Worm (Caenorhabditis elegans): ENCODE data around the gene F48A11.4.

F48A11.4 gene

DNA sequence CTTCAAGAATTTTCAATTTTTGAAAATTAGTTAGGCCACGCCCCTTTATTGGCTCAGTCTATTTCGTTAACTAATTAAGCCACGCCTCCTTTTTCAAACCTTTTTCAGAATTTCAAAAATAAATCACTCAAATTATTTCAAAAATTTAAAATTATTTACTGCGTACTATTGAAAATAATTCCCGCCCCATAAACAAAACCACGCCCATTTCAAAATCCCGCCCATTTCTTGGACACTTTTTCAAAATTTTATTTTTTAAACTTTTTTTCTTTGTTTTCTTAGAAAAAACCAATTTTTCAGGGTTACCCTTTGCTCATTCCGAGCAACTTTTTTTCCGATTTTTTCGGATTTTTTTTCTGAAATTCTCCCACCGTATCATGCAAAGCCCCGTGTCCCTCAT, 47.6 kb upstream of the F48A11.4 start, which contains the start of gene B0432.14:
B0432.14 (plus strand) TSS at position 301 of the 400 bp plus-strand sequence.
- no peak for TF ChIP-seq unc-55 (GFP tag; optimal IDR thresholded peaks at IDR 0.05)
- no peak for TF ChIP-seq ceh-16 (tag; optimal IDR thresholded peaks at IDR 0.05)
- TF ChIP-seq crh-2 (tag; optimal IDR thresholded peaks at IDR 0.05), result no peak
- TF ChIP-seq nhr-21 (tag; optimal IDR thresholded peaks at IDR 0.05), result no peak
- no peak for TF ChIP-seq C34F6.9 (tag; optimal IDR thresholded peaks at IDR 0.05)
- TF ChIP-seq unc-39 (tag; optimal IDR thresholded peaks at IDR 0.05), result no peak
- TF ChIP-seq mbf-1 (tag; optimal IDR thresholded peaks at IDR 0.05), result no peak
- no peak for TF ChIP-seq ceh-82 (tag; optimal IDR thresholded peaks at IDR 0.05)
- TF ChIP-seq fos-1 (tag; optimal IDR thresholded peaks at IDR 0.05), result no peak
- TF ChIP-seq elt-3 (tag; optimal IDR thresholded peaks at IDR 0.05), result no peak
- TF ChIP-seq aly-2 (tag; optimal IDR thresholded peaks at IDR 0.05), result no peak
- TF ChIP-seq lin-11 (tag; optimal IDR thresholded peaks at IDR 0.05), result no peak
- TF ChIP-seq alr-1 (tag; optimal IDR thresholded peaks at IDR 0.05), result no peak
- TF ChIP-seq skn-1 (tag; optimal IDR thresholded peaks at IDR 0.05), result no peak
- TF ChIP-seq lin-39 (tag; optimal IDR thresholded peaks at IDR 0.05), result no peak
- TF ChIP-seq ztf-1 (GFP tag; conservative IDR thresholded peaks at IDR 0.05), result no peak
- TF ChIP-seq sem-4 (tag; optimal IDR thresholded peaks at IDR 0.05), result no peak

- no peak for TF ChIP-seq gmeb-1 (tag; optimal IDR thresholded peaks at IDR 0.05)
- no peak for TF ChIP-seq unc-62 (GFP tag; optimal IDR thresholded peaks at IDR 0.05)
- no peak for TF ChIP-seq sma-9 (GFP tag; optimal IDR thresholded peaks at IDR 0.05)
- TF ChIP-seq sma-9 (tag; optimal IDR thresholded peaks at IDR 0.05), result no peak
- no peak for TF ChIP-seq nhr-77 (tag; optimal IDR thresholded peaks at IDR 0.05)
- no peak for TF ChIP-seq ama-1 (optimal IDR thresholded peaks at IDR 0.05)
These were observed 47.1 kb upstream of the F48A11.4 start, which contains the start of gene scc-2 for ce11 chrII:263563-263962. Gene scc-2, minus strand, starts transcription at chrII:263663.

ce11 chrII:257519-257918, 41.1 kb upstream of the F48A11.4 start, which contains the start of gene cat-2:
Gene cat-2, plus strand, starts transcription at chrII:257819.
- TF ChIP-seq lin-11 (tag; optimal IDR thresholded peaks at IDR 0.05), result no peak

ce11 chrII:255124-255523, 38.7 kb upstream of the F48A11.4 start:
- TF ChIP-seq unc-62 (GFP tag; optimal IDR thresholded peaks at IDR 0.05) (no peak), sem-4 (tag; optimal IDR thresholded peaks at IDR 0.05) (peak; percentile 89), nhr-77 (tag; optimal IDR thresholded peaks at IDR 0.05) (peak; percentile 64), nhr-25 (tag; optimal IDR thresholded peaks at IDR 0.05) (peak; percentile 95), mdl-1 (tag; optimal IDR thresholded peaks at IDR 0.05) (peak; percentile 46 to 67), ztf-4 (tag; optimal IDR thresholded peaks at IDR 0.05) (peak; percentile 84), alr-1 (tag; optimal IDR thresholded peaks at IDR 0.05) (no peak), unc-39 (tag; optimal IDR thresholded peaks at IDR 0.05) (no peak), ceh-16 (tag; optimal IDR thresholded peaks at IDR 0.05) (peak; percentile 55), zag-1 (tag; optimal IDR thresholded peaks at IDR 0.05) (peak; percentile 85), peb-1 (tag; optimal IDR thresholded peaks at IDR 0.05) (no peak), elt-3 (tag; optimal IDR thresholded peaks at IDR 0.05) (no peak), skn-1 (tag; optimal IDR thresholded peaks at IDR 0.05) (peak; percentile 95), elt-1 (tag; optimal IDR thresholded peaks at IDR 0.05) (no peak), lsy-2 (tag; optimal IDR thresholded peaks at IDR 0.05) (peak; percentile 90 to 95), nhr-129 (tag; optimal IDR thresholded peaks at IDR 0.05) (peak; percentile 95), C34F6.9 (tag; optimal IDR thresholded peaks at IDR 0.05) (peak; percentile 97), gmeb-1 (tag; optimal IDR thresholded peaks at IDR 0.05) (peak; percentile 95), crh-2 (tag; optimal IDR thresholded peaks at IDR 0.05) (peak; percentile 96), ZK546.5 (tag; optimal IDR thresholded peaks at IDR 0.05) (peak; percentile 69), aly-2 (tag; optimal IDR thresholded peaks at IDR 0.05) (no peak), nhr-11 (tag; optimal IDR thresholded peaks at IDR 0.05) (no peak), ceh-82 (tag; optimal IDR thresholded peaks at IDR 0.05) (peak; percentile 89), mbf-1 (tag; optimal IDR thresholded peaks at IDR 0.05) (peak; percentile 7), R02D3.7 (tag; optimal IDR thresholded peaks at IDR 0.05) (peak; percentile 61), lin-11 (tag; optimal IDR thresholded peaks at IDR 0.05) (peak; percentile 98), ztf-1 (GFP tag; conservative IDR thresholded peaks at IDR 0.05) (no peak), nhr-21 (tag; optimal IDR thresholded peaks at IDR 0.05) (peak; percentile 92), lin-39 (tag; optimal IDR thresholded peaks at IDR 0.05) (no peak), Y55F3AM.14 (GFP tag; optimal IDR thresholded peaks at IDR 0.05) (peak; percentile 72), egl-27 (tag; optimal IDR thresholded peaks at IDR 0.05) (peak; percentile 90), ztf-11 (tag; optimal IDR thresholded peaks at IDR 0.05) (peak; percentile 58), F13H6.1 (tag; optimal IDR thresholded peaks at IDR 0.05) (peak; percentile 97), nhr-12 (tag; optimal IDR thresholded peaks at IDR 0.05) (no peak), blmp-1 (tag; optimal IDR thresholded peaks at IDR 0.05; ENCODE audit: insufficient read depth) (peak; percentile 70), unc-55 (GFP tag; optimal IDR thresholded peaks at IDR 0.05) (peak; percentile 99), fos-1 (tag; optimal IDR thresholded peaks at IDR 0.05) (peak; percentile 90), snpc-4 (tag; optimal IDR thresholded peaks at IDR 0.05) (peak; percentile 91), ama-1 (optimal IDR thresholded peaks at IDR 0.05) (no peak), nhr-23 (tag; optimal IDR thresholded peaks at IDR 0.05) (no peak), nhr-10 (tag; optimal IDR thresholded peaks at IDR 0.05) (peak; percentile 63), dmd-4 (tag; optimal IDR thresholded peaks at IDR 0.05) (no peak), mab-5 (tag; optimal IDR thresholded peaks at IDR 0.05) (peak; percentile 96)
